Worm (Caenorhabditis elegans) whole organism, late embryonic: ENCODE data around the gene skpt-1.

ENCODE experiments used
- C38D4.7 ChIP-seq: fragments of 200-800 bp; sonication (Bioruptor generic); optimal IDR thresholded peaks from 2 replicates; lab custom pipeline; 2018; ENCODE audit warnings: mild to moderate bottlenecking, missing genetic modification characterization, moderate library complexity, missing compliant biosample characterization
- elt-2 ChIP-seq: sonication (generic microtip); optimal IDR thresholded peaks from 2 replicates; lab custom pipeline; 2016; ENCODE audit warnings: missing genetic modification reagents, missing genetic modification characterization, missing compliant biosample characterization
- pha-4 ChIP-seq: fragments of 150-350 bp; optimal IDR thresholded peaks from 2 replicates; lab custom pipeline; 2018; ENCODE audit warnings: missing biosample characterization, missing genetic modification reagents, missing genetic modification characterization
- pros-1 ChIP-seq: fragments of 150-350 bp; optimal IDR thresholded peaks from 2 replicates; lab custom pipeline; 2014; ENCODE audit warnings: missing biosample characterization, missing genetic modification reagents, missing genetic modification characterization
- sox-2 ChIP-seq: fragments of 200-800 bp; sonication (Bioruptor generic); IDR thresholded peaks from 2 replicates; pipeline ENCODE4 v1.3.6; 2022; ENCODE audit warnings: missing genetic modification reagents, missing genetic modification characterization, missing compliant biosample characterization
- unc-42 ChIP-seq: sonication (generic microtip); optimal IDR thresholded peaks from 2 replicates; lab custom pipeline; 2016; ENCODE audit warnings: missing genotype, missing genetic modification characterization, missing compliant biosample characterization
- ztf-16 ChIP-seq: sonication (generic microtip); optimal IDR thresholded peaks from 2 replicates; lab custom pipeline; 2017; ENCODE audit warnings: missing genetic modification characterization, missing compliant biosample characterization

DNA sequence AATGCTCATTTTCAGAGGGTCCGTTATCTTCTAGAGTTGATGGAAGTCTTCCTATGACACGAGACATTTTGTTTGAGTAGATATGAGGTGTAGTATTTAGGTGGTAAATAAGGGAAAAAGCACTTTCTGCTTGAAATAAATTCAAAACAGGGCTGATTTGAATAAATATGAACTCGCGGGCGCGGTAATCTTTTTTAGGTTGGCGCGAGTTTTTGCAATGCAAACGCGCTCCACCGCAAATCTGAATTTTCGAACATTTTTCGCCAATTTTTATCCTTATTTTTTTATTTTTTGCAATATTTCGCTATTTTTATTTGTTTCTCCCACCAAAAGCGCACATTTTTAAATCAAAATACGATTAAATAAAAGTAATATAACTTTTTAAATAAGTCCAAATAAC lies at the start of gene skpt-1:
- TF ChIP-seq sox-2 (GFP tag; lab: Robert Waterston, UW) (no peak), pha-4 (tag; lab: Kevin White, UChicago) (no peak), pros-1 (tag; lab: Kevin White, UChicago) (no peak), unc-42 (tag; lab: Kevin White, UChicago) (peak; percentile 2), ztf-16 (no peak), elt-2 (tag; lab: Kevin White, UChicago) (peak; percentile 4), C38D4.7 (no peak)
